Fruit fly (Drosophila melanogaster) whole organism, wandering third instar larva: ENCODE measurements around the gene mahe.
A peak's percentile ranks its signal among the peaks of the same experiment; 100 is the strongest.

Experiments used
- Abd-B ChIP-seq: fragments of >200 bp; optimal IDR thresholded peaks from 2 replicates; lab custom pipeline; 2017; ENCODE audit warnings: missing biosample characterization, missing genetic modification characterization
- CG32264 ChIP-seq: fragments of 200-800 bp; sonication (Bioruptor generic); optimal IDR thresholded peaks from 2 replicates; lab custom pipeline; 2016; ENCODE audit warnings: missing biosample characterization, missing genetic modification characterization
- CG9705 ChIP-seq: fragments of 200-800 bp; sonication (Bioruptor generic); optimal IDR thresholded peaks from 2 replicates; lab custom pipeline; 2018; ENCODE audit warnings: missing biosample characterization, mild to moderate bottlenecking, missing genetic modification characterization
- CrebA ChIP-seq: fragments of 200-800 bp; sonication (Bioruptor generic); optimal IDR thresholded peaks from 2 replicates; lab custom pipeline; 2016; ENCODE audit warnings: missing biosample characterization, mild to moderate bottlenecking, missing genetic modification characterization, borderline replicate concordance
- Dfd ChIP-seq: fragments of >200 bp; optimal IDR thresholded peaks from 2 replicates; lab custom pipeline; 2017; ENCODE audit warnings: missing biosample characterization, missing genetic modification characterization
- Dif ChIP-seq: fragments of 200-275, 200-300 bp; sonication (Bioruptor generic); optimal IDR thresholded peaks from 2 replicates; lab custom pipeline; 2018; ENCODE audit warnings: missing biosample characterization, missing genetic modification characterization; ENCODE audit not compliant: partially characterized antibody
- GATAd ChIP-seq: sonication (Bioruptor generic); optimal IDR thresholded peaks from 2 replicates; lab custom pipeline; 2016; ENCODE audit warnings: missing biosample characterization, missing genetic modification characterization
- HLH106 ChIP-seq: fragments of 200-800 bp; optimal IDR thresholded peaks from 3 replicates; lab custom pipeline; 2019; ENCODE audit warnings: missing biosample characterization, mild to moderate bottlenecking, missing genetic modification characterization, moderate library complexity
- Hnf4 ChIP-seq: fragments of 200-800 bp; sonication (Bioruptor generic); optimal IDR thresholded peaks from 2 replicates; lab custom pipeline; 2016; ENCODE audit warnings: missing biosample characterization, mild to moderate bottlenecking, missing genetic modification characterization
- Hr78 ChIP-seq: fragments of >200 bp; optimal IDR thresholded peaks from 2 replicates; lab custom pipeline; 2017; ENCODE audit warnings: missing biosample characterization, missing genetic modification characterization
- Hr83 ChIP-seq: fragments of 200-300 bp; sonication (Bioruptor generic); optimal IDR thresholded peaks from 2 replicates; lab custom pipeline; 2016; ENCODE audit warnings: missing biosample characterization, mild to moderate bottlenecking, missing genetic modification characterization, moderate library complexity; ENCODE audit not compliant: poor library complexity, severe bottlenecking
- Jra ChIP-seq: sonication (Bioruptor generic); optimal IDR thresholded peaks from 2 replicates; lab custom pipeline; 2016; ENCODE audit warnings: missing biosample characterization, missing genetic modification characterization
- Mio ChIP-seq: sonication (Bioruptor generic); optimal IDR thresholded peaks from 2 replicates; lab custom pipeline; 2016; ENCODE audit warnings: missing biosample characterization, missing genetic modification characterization
- Myc ChIP-seq: fragments of >200 bp; optimal IDR thresholded peaks from 2 replicates; lab custom pipeline; 2017
- N ChIP-seq: fragments of >200 bp; optimal IDR thresholded peaks from 2 replicates; lab custom pipeline; 2018; ENCODE audit warnings: missing biosample characterization, missing external identifiers, missing genetic modification characterization
- OdsH ChIP-seq: fragments of 200-800 bp; sonication (Bioruptor generic); optimal IDR thresholded peaks from 2 replicates; lab custom pipeline; 2016; ENCODE audit warnings: missing biosample characterization, mild to moderate bottlenecking, missing genetic modification characterization
- Rel ChIP-seq, 2 experiments: fragments of 200-800 bp; sonication (Bioruptor generic) in 1 of 2; optimal IDR thresholded peaks; 2 replicates in 1 of 2; 3 replicates in 1 of 2; lab custom pipeline; 2016 to 2019; ENCODE audit warnings: mild to moderate bottlenecking in 2 of 2, missing biosample characterization in 2 of 2, missing genetic modification characterization in 2 of 2, moderate library complexity in 1 of 2
- Sp1 ChIP-seq: fragments of 200-800 bp; sonication (Bioruptor generic); optimal IDR thresholded peaks from 3 replicates; lab custom pipeline; 2019; ENCODE audit warnings: missing biosample characterization, mild to moderate bottlenecking, missing genetic modification characterization, moderate library complexity
- Vsx2 ChIP-seq: fragments of 200-300, 225-300 bp; sonication (Bioruptor generic); optimal IDR thresholded peaks from 2 replicates; lab custom pipeline; 2018; ENCODE audit warnings: missing biosample characterization, missing genetic modification characterization; ENCODE audit not compliant: partially characterized antibody
- br ChIP-seq: fragments of 200-800 bp; sonication (Bioruptor generic); optimal IDR thresholded peaks from 2 replicates; lab custom pipeline; 2016; ENCODE audit warnings: missing biosample characterization, missing genetic modification characterization
- brk ChIP-seq: fragments of 200-800 bp; sonication (Bioruptor generic); optimal IDR thresholded peaks from 2 replicates; lab custom pipeline; 2016; ENCODE audit warnings: missing biosample characterization, mild to moderate bottlenecking, missing genetic modification characterization
- dl ChIP-seq, 2 experiments: fragments of 175-275, 200-275 bp in 1 of 2; fragments of 200-275 bp in 1 of 2; sonication (Bioruptor generic); optimal IDR thresholded peaks; lab custom pipeline; 2018; ENCODE audit warnings: mild to moderate bottlenecking in 2 of 2, missing biosample characterization in 2 of 2, missing genetic modification characterization in 2 of 2, moderate library complexity in 2 of 2; ENCODE audit not compliant: partially characterized antibody in 2 of 2, insufficient read depth in 1 of 2
- dmrt93B ChIP-seq: fragments of 200-800 bp; sonication (Bioruptor generic); optimal IDR thresholded peaks from 2 replicates; lab custom pipeline; 2018; ENCODE audit warnings: missing biosample characterization, mild to moderate bottlenecking, missing genetic modification characterization
- dsf ChIP-seq: sonication (Bioruptor generic); optimal IDR thresholded peaks from 2 replicates; lab custom pipeline; 2016; ENCODE audit warnings: missing biosample characterization, missing genetic modification characterization, borderline replicate concordance
- ey ChIP-seq: fragments of 200-800 bp; sonication (Bioruptor generic); optimal IDR thresholded peaks from 2 replicates; lab custom pipeline; 2016; ENCODE audit warnings: missing biosample characterization, missing genetic modification characterization
- foxo ChIP-seq, 2 experiments: fragments of 200-800 bp; sonication (Bioruptor generic); optimal IDR thresholded peaks; 2 replicates in 1 of 2; 3 replicates in 1 of 2; lab custom pipeline; 2016 to 2017; ENCODE audit warnings: missing biosample characterization in 2 of 2, missing genetic modification characterization in 2 of 2
- fru ChIP-seq: fragments of 200-800 bp; sonication (Bioruptor generic); optimal IDR thresholded peaks from 3 replicates; lab custom pipeline; 2016; ENCODE audit warnings: missing biosample characterization, mild to moderate bottlenecking, missing genetic modification characterization
- h ChIP-seq: fragments of 200-800 bp; sonication (Bioruptor generic); optimal IDR thresholded peaks from 3 replicates; lab custom pipeline; 2016; ENCODE audit warnings: missing biosample characterization, mild to moderate bottlenecking, missing genetic modification characterization
- jim ChIP-seq: fragments of 175-275, 200-325 bp; sonication (Bioruptor generic); optimal IDR thresholded peaks from 2 replicates; lab custom pipeline; 2016; ENCODE audit warnings: missing biosample characterization, mild to moderate bottlenecking, missing genetic modification characterization
- lola ChIP-seq: fragments of >200 bp; optimal IDR thresholded peaks from 2 replicates; lab custom pipeline; 2017; ENCODE audit warnings: missing biosample characterization, missing genetic modification characterization
- pan ChIP-seq: fragments of >200 bp; optimal IDR thresholded peaks from 2 replicates; lab custom pipeline; 2017
- psq ChIP-seq: fragments of 200-800 bp; sonication (Bioruptor generic); optimal IDR thresholded peaks from 3 replicates; lab custom pipeline; 2017; ENCODE audit warnings: missing biosample characterization, mild to moderate bottlenecking, missing genetic modification characterization, moderate library complexity
- rgr ChIP-seq: fragments of 200-800 bp; sonication (Bioruptor generic); optimal IDR thresholded peaks from 3 replicates; lab custom pipeline; 2016; ENCODE audit warnings: missing biosample characterization, mild to moderate bottlenecking, missing genetic modification characterization
- sage ChIP-seq: fragments of 200-800 bp; sonication (Bioruptor generic); optimal IDR thresholded peaks from 2 replicates; lab custom pipeline; 2016; ENCODE audit warnings: missing biosample characterization, mild to moderate bottlenecking, missing genetic modification characterization
- sv ChIP-seq: fragments of 200-800 bp; sonication (Bioruptor generic); optimal IDR thresholded peaks from 3 replicates; lab custom pipeline; 2016; ENCODE audit warnings: missing biosample characterization, missing genetic modification characterization
- tai ChIP-seq: sonication (Bioruptor generic); optimal IDR thresholded peaks from 2 replicates; lab custom pipeline; 2016; ENCODE audit warnings: missing biosample characterization, missing genetic modification characterization
- usp ChIP-seq: fragments of >200 bp; optimal IDR thresholded peaks from 2 replicates; lab custom pipeline; 2017; ENCODE audit warnings: missing biosample characterization, missing genetic modification characterization
- woc ChIP-seq: sonication (Bioruptor generic); optimal IDR thresholded peaks from 2 replicates; lab custom pipeline; 2016; ENCODE audit warnings: missing biosample characterization, mild to moderate bottlenecking, missing genetic modification characterization

mahe gene

DNA sequence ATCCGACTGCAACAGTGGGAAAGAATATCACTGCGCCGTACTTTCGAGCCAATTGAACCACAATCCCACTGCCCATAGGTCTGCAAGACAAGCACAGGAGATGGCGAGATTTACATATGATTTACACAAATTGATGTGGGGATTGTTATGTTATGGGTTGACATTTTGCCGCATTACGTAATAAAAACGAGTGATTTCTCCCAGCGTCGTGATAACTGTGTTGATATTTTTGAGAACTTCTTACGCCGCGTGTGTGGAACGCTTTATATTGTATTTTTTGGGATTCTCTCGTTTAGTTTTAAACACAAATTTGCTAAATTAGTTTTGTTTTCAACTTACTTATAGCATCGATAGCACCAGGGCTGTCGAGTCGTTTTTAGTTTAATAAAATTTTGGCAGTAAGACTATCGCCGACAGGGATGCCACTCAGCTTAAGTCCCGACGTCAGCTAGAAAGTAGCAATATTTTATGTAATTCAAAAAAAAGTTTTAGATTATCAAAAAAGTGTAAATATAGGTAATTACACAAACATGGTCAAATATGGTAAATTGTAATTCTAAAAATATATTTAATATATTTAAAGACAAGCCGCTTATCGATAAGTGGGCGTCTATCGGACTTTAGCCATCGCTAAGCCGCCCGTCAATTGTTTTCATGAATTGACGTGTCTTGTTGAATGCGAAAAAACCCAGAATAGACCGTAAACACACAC is 37.6 kb downstream of the mahe start, which contains the start of the genes CG45089, ND-MNLL and p115:
CG45089 (minus strand) TSS at position 388 of the 712 bp plus-strand sequence.
ND-MNLL (minus strand) TSS at position 388 of the 712 bp plus-strand sequence.
p115 (plus strand) TSS at position 621 of the 712 bp plus-strand sequence.
- TF ChIP-seq h = peak; percentile 69
- TF ChIP-seq pan (lab: Kevin White, UChicago) = no peak
- peak; percentile 37 for TF ChIP-seq GATAd
- TF ChIP-seq rgr (GFP tag; lab: Kevin White, UChicago) = peak; percentile 70
- peak; percentile 59 for TF ChIP-seq Sp1 (GFP tag; lab: Kevin White, UChicago)
- TF ChIP-seq CrebA (GFP tag; lab: Kevin White, UChicago) = no peak
- TF ChIP-seq foxo (GFP tag; optimal IDR thresholded peaks at IDR 0.05; lab: Kevin White, UChicago) = peak in 1 of 2 experiments; percentile 79
- peak; percentile 32 for TF ChIP-seq dsf (GFP tag; lab: Kevin White, UChicago)
- peak; percentile 55 for TF ChIP-seq psq (GFP tag; lab: Kevin White, UChicago)
- TF ChIP-seq CG9705 (GFP tag; lab: Kevin White, UChicago) = peak; percentile 50
- TF ChIP-seq OdsH (GFP tag; lab: Kevin White, UChicago) = peak; percentile 50
- TF ChIP-seq usp (GFP tag; lab: Kevin White, UChicago) = no peak
- no peak for TF ChIP-seq Mio (GFP tag; lab: Kevin White, UChicago)
- no peak for TF ChIP-seq lola (GFP tag; lab: Kevin White, UChicago)
- TF ChIP-seq woc = peak; percentile 61
- TF ChIP-seq dmrt93B (GFP tag; lab: Kevin White, UChicago) = peak; percentile 9
- peak; percentile 30 for TF ChIP-seq ey
- TF ChIP-seq Hnf4 (GFP tag; lab: Kevin White, UChicago) = peak; percentile 79
- peak; percentile 33 for TF ChIP-seq Jra (GFP tag; lab: Kevin White, UChicago)
- TF ChIP-seq N (GFP tag; lab: Kevin White, UChicago) = no peak
- no peak for TF ChIP-seq Hr78 (GFP tag; lab: Kevin White, UChicago)
- TF ChIP-seq br (GFP tag; lab: Kevin White, UChicago) = peak; percentile 40
- peak; percentile 59 for TF ChIP-seq fru (GFP tag; lab: Kevin White, UChicago)
- TF ChIP-seq Rel (GFP tag; optimal IDR thresholded peaks at IDR 0.05; lab: Kevin White, UChicago) = no peak
- peak; percentile 21 for TF ChIP-seq Rel (tag; optimal IDR thresholded peaks at IDR 0.05; lab: Kevin White, UChicago)
- TF ChIP-seq HLH106 (tag; lab: Kevin White, UChicago) = peak; percentile 78
- TF ChIP-seq Hr83 (GFP tag; lab: Kevin White, UChicago) = peak; percentile 31
- TF ChIP-seq jim = no peak
- peak; percentile 44 for TF ChIP-seq sv
- TF ChIP-seq tai = no peak
- no peak for TF ChIP-seq dl (GFP tag; optimal IDR thresholded peaks at IDR 0.05; lab: Kevin White, UChicago; ENCODE audit: insufficient read depth in 1 of 2, partially characterized antibody in 2 of 2)
- TF ChIP-seq Vsx2 (GFP tag; lab: Kevin White, UChicago) = no peak
- peak; percentile 54 for TF ChIP-seq sage (GFP tag; lab: Kevin White, UChicago)
- peak; percentile 68 for TF ChIP-seq Myc (lab: Kevin White, UChicago)

DNA sequence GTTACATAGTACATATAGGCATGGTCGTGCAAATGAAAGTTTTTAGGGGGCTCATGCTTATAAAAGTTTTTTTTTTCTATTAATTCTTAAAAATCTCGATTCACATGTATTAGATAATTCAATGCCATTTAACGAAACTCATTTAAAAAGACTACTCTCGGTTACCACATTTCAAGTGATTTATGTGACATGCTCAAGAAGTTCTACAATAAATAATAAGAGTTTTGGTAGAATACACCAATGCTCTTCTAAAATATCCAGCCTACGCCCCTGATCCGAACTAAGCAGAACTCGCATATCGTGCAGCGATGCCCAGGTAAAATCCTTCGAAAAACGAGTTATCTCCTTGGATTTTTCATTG is 38.7 kb downstream of the mahe start:
- TF ChIP-seq dmrt93B (GFP tag; lab: Kevin White, UChicago) = peak; percentile 17
- TF ChIP-seq psq (GFP tag; lab: Kevin White, UChicago) = peak; percentile 12
- TF ChIP-seq rgr (GFP tag; lab: Kevin White, UChicago) = peak; percentile 62
- TF ChIP-seq Sp1 (GFP tag; lab: Kevin White, UChicago) = peak; percentile 62
- peak in 1 of 2 experiments; percentile 71 for TF ChIP-seq foxo (GFP tag; optimal IDR thresholded peaks at IDR 0.05; lab: Kevin White, UChicago)
- no peak for TF ChIP-seq CG32264 (GFP tag; lab: Kevin White, UChicago)
- TF ChIP-seq GATAd = no peak
- no peak for TF ChIP-seq Mio (GFP tag; lab: Kevin White, UChicago)
- TF ChIP-seq lola (GFP tag; lab: Kevin White, UChicago) = no peak
- no peak for TF ChIP-seq tai
- peak; percentile 38 for TF ChIP-seq Hnf4 (GFP tag; lab: Kevin White, UChicago)
- peak; percentile 58 for TF ChIP-seq HLH106 (tag; lab: Kevin White, UChicago)
- no peak for TF ChIP-seq jim
- peak; percentile 63 for TF ChIP-seq ey
- no peak for TF ChIP-seq dsf (GFP tag; lab: Kevin White, UChicago)
- TF ChIP-seq CG9705 (GFP tag; lab: Kevin White, UChicago) = no peak
- TF ChIP-seq pan (lab: Kevin White, UChicago) = no peak
- TF ChIP-seq sage (GFP tag; lab: Kevin White, UChicago) = no peak
- no peak for TF ChIP-seq Jra (GFP tag; lab: Kevin White, UChicago)
- TF ChIP-seq br (GFP tag; lab: Kevin White, UChicago) = peak; percentile 39
- TF ChIP-seq Hr78 (GFP tag; lab: Kevin White, UChicago) = no peak
- no peak for TF ChIP-seq Dfd (GFP tag; lab: Kevin White, UChicago)
- TF ChIP-seq N (GFP tag; lab: Kevin White, UChicago) = no peak
- TF ChIP-seq Vsx2 (GFP tag; lab: Kevin White, UChicago) = no peak
- TF ChIP-seq h = peak; percentile 59
- no peak for TF ChIP-seq Hr83 (GFP tag; lab: Kevin White, UChicago)
- no peak for TF ChIP-seq usp (GFP tag; lab: Kevin White, UChicago)
- TF ChIP-seq brk (GFP tag; lab: Kevin White, UChicago) = no peak
- TF ChIP-seq dl (GFP tag; optimal IDR thresholded peaks at IDR 0.05; lab: Kevin White, UChicago; ENCODE audit: insufficient read depth in 1 of 2, partially characterized antibody in 2 of 2) = no peak
- no peak for TF ChIP-seq Dif (GFP tag; lab: Kevin White, UChicago)
- no peak for TF ChIP-seq Myc (lab: Kevin White, UChicago)
- TF ChIP-seq CrebA (GFP tag; lab: Kevin White, UChicago) = no peak
- no peak for TF ChIP-seq sv
- no peak for TF ChIP-seq Abd-B (GFP tag; lab: Kevin White, UChicago)
- no peak for TF ChIP-seq woc
- peak; percentile 52 for TF ChIP-seq OdsH (GFP tag; lab: Kevin White, UChicago)
- TF ChIP-seq fru (GFP tag; lab: Kevin White, UChicago) = peak; percentile 68
- TF ChIP-seq Rel (GFP tag; optimal IDR thresholded peaks at IDR 0.05; lab: Kevin White, UChicago) = no peak
- no peak for TF ChIP-seq Rel (tag; optimal IDR thresholded peaks at IDR 0.05; lab: Kevin White, UChicago)
